Worm (Caenorhabditis elegans) whole organism, late embryonic: ENCODE results near the gene irld-9.

ENCODE experiments used
- C08G9.2 ChIP-seq: sonication (generic microtip); optimal IDR thresholded peaks from 2 replicates; lab custom pipeline; 2016; ENCODE audit warnings: mild to moderate bottlenecking, missing genetic modification characterization, moderate library complexity, missing compliant biosample characterization
- C38D4.7 ChIP-seq: fragments of 200-800 bp; sonication (Bioruptor generic); optimal IDR thresholded peaks from 2 replicates; lab custom pipeline; 2018; ENCODE audit warnings: mild to moderate bottlenecking, missing genetic modification characterization, moderate library complexity, missing compliant biosample characterization
- F13H6.1 ChIP-seq: sonication (generic microtip); optimal IDR thresholded peaks from 2 replicates; lab custom pipeline; 2016; ENCODE audit warnings: missing genetic modification characterization, missing compliant biosample characterization
- K02D7.2 ChIP-seq: sonication (generic microtip); optimal IDR thresholded peaks from 2 replicates; lab custom pipeline; 2017; ENCODE audit warnings: mild to moderate bottlenecking, missing genetic modification characterization, missing compliant biosample characterization
- K09A11.1 ChIP-seq: sonication (generic microtip); optimal IDR thresholded peaks from 2 replicates; lab custom pipeline; 2017; ENCODE audit warnings: antibody characterized with exemption, mild to moderate bottlenecking, missing genetic modification characterization, missing compliant biosample characterization; ENCODE audit not compliant: insufficient read depth
- T23F11.4 ChIP-seq: fragments of 200-800 bp; sonication (Bioruptor generic); optimal IDR thresholded peaks from 2 replicates; lab custom pipeline; 2018; ENCODE audit warnings: mild to moderate bottlenecking, missing genetic modification characterization, missing compliant biosample characterization
- ahr-1 ChIP-seq: sonication (generic microtip); optimal IDR thresholded peaks from 2 replicates; lab custom pipeline; 2016; ENCODE audit warnings: missing genetic modification characterization, missing compliant biosample characterization
- ama-1 ChIP-seq: fragments of 150-350 bp; optimal IDR thresholded peaks from 2 replicates; lab custom pipeline; 2014
- ceh-14 ChIP-seq: sonication (generic microtip); optimal IDR thresholded peaks from 2 replicates; lab custom pipeline; 2016; ENCODE audit warnings: missing genotype, missing genetic modification characterization, missing compliant biosample characterization
- ceh-19 ChIP-seq: fragments of 200-800 bp; sonication (Bioruptor generic); optimal IDR thresholded peaks from 2 replicates; lab custom pipeline; 2018; ENCODE audit warnings: mild to moderate bottlenecking, missing genetic modification characterization, missing compliant biosample characterization
- ceh-24 ChIP-seq: sonication (generic microtip); optimal IDR thresholded peaks from 2 replicates; lab custom pipeline; 2016; ENCODE audit warnings: mild to moderate bottlenecking, missing genetic modification characterization, missing compliant biosample characterization
- ceh-34 ChIP-seq: sonication (generic microtip); optimal IDR thresholded peaks from 2 replicates; lab custom pipeline; 2016; ENCODE audit warnings: mild to moderate bottlenecking, missing genetic modification characterization, missing compliant biosample characterization
- ceh-45 ChIP-seq: fragments of 200-800 bp; sonication (Bioruptor generic); IDR thresholded peaks from 2 replicates; pipeline ENCODE4 v1.3.6; 2022; ENCODE audit warnings: missing genetic modification reagents, missing genetic modification characterization, missing compliant biosample characterization
- ceh-48 ChIP-seq: sonication (generic microtip); optimal IDR thresholded peaks from 2 replicates; lab custom pipeline; 2016; ENCODE audit warnings: missing genetic modification characterization, inconsistent platforms, missing compliant biosample characterization
- ceh-6 ChIP-seq: fragments of 200-800 bp; sonication (Bioruptor generic); optimal IDR thresholded peaks from 2 replicates; lab custom pipeline; 2018; ENCODE audit warnings: mild to moderate bottlenecking, missing genetic modification characterization, missing compliant biosample characterization
- ceh-9 ChIP-seq: sonication (generic microtip); optimal IDR thresholded peaks from 2 replicates; lab custom pipeline; 2016; ENCODE audit warnings: mild to moderate bottlenecking, missing genetic modification characterization, inconsistent platforms, missing compliant biosample characterization
- che-1 ChIP-seq: sonication (generic microtip); optimal IDR thresholded peaks from 2 replicates; lab custom pipeline; 2016; ENCODE audit warnings: mild to moderate bottlenecking, missing genetic modification characterization, missing compliant biosample characterization
- elt-2 ChIP-seq: sonication (generic microtip); optimal IDR thresholded peaks from 2 replicates; lab custom pipeline; 2016; ENCODE audit warnings: missing genetic modification reagents, missing genetic modification characterization, missing compliant biosample characterization
- eyg-1 ChIP-seq: sonication (generic microtip); optimal IDR thresholded peaks from 2 replicates; lab custom pipeline; 2016; ENCODE audit warnings: missing genotype, missing genetic modification characterization, missing compliant biosample characterization
- fax-1 ChIP-seq: sonication (generic microtip); optimal IDR thresholded peaks from 2 replicates; lab custom pipeline; 2016; ENCODE audit warnings: missing genotype, missing genetic modification characterization, missing compliant biosample characterization
- fkh-10 ChIP-seq: fragments of 150-350 bp; optimal IDR thresholded peaks from 2 replicates; lab custom pipeline; 2014; ENCODE audit warnings: missing biosample characterization, missing genetic modification reagents, missing genetic modification characterization
- gmeb-2 ChIP-seq: sonication (generic microtip); optimal IDR thresholded peaks from 2 replicates; lab custom pipeline; 2016; ENCODE audit warnings: missing genetic modification characterization, inconsistent platforms, missing compliant biosample characterization
- hlh-13 ChIP-seq: fragments of 200-800 bp; sonication (Bioruptor generic); optimal IDR thresholded peaks from 2 replicates; lab custom pipeline; 2018; ENCODE audit warnings: mild to moderate bottlenecking, missing genetic modification characterization, missing compliant biosample characterization
- hlh-15 ChIP-seq: sonication (generic microtip); optimal IDR thresholded peaks from 2 replicates; lab custom pipeline; 2016; ENCODE audit warnings: missing genetic modification characterization, missing compliant biosample characterization
- hlh-6 ChIP-seq: sonication (generic microtip); optimal IDR thresholded peaks from 2 replicates; lab custom pipeline; 2016; ENCODE audit warnings: missing genotype, missing genetic modification characterization, missing compliant biosample characterization
- lin-11 ChIP-seq: fragments of 200-800 bp; sonication (Bioruptor generic); optimal IDR thresholded peaks from 2 replicates; lab custom pipeline; 2018; ENCODE audit warnings: mild to moderate bottlenecking, missing genetic modification characterization, missing compliant biosample characterization
- mec-3 ChIP-seq: sonication (generic microtip); optimal IDR thresholded peaks from 2 replicates; lab custom pipeline; 2016; ENCODE audit warnings: borderline replicate concordance, missing genetic modification characterization, missing compliant biosample characterization
- nfya-1 ChIP-seq: sonication (generic microtip); optimal IDR thresholded peaks from 2 replicates; lab custom pipeline; 2017; ENCODE audit warnings: missing genetic modification characterization, mild to moderate bottlenecking, missing compliant biosample characterization, antibody characterized with exemption, moderate library complexity
- npax-4 ChIP-seq: sonication (generic microtip); optimal IDR thresholded peaks from 2 replicates; lab custom pipeline; 2016; ENCODE audit warnings: missing genetic modification characterization, missing compliant biosample characterization
- odd-2 ChIP-seq: sonication (generic microtip); optimal IDR thresholded peaks from 2 replicates; lab custom pipeline; 2017; ENCODE audit warnings: antibody characterized with exemption, mild to moderate bottlenecking, missing genetic modification characterization, missing compliant biosample characterization
- pag-3 ChIP-seq: sonication (generic microtip); optimal IDR thresholded peaks from 2 replicates; lab custom pipeline; 2016; ENCODE audit warnings: missing compliant biosample characterization, missing genetic modification characterization, borderline replicate concordance
- pha-4 ChIP-seq: fragments of 150-350 bp; optimal IDR thresholded peaks from 2 replicates; lab custom pipeline; 2018; ENCODE audit warnings: missing biosample characterization, missing genetic modification reagents, missing genetic modification characterization
- pqm-1 ChIP-seq: sonication (generic microtip); optimal IDR thresholded peaks from 2 replicates; lab custom pipeline; 2016; ENCODE audit warnings: missing genetic modification characterization, missing compliant biosample characterization
- sox-2 ChIP-seq: fragments of 200-800 bp; sonication (Bioruptor generic); IDR thresholded peaks from 2 replicates; pipeline ENCODE4 v1.3.6; 2022; ENCODE audit warnings: missing genetic modification reagents, missing genetic modification characterization, missing compliant biosample characterization
- unc-55 ChIP-seq: sonication (generic microtip); optimal IDR thresholded peaks from 2 replicates; lab custom pipeline; 2017; ENCODE audit warnings: missing biosample characterization, missing genetic modification reagents, missing genetic modification characterization
- ztf-16 ChIP-seq: sonication (generic microtip); optimal IDR thresholded peaks from 2 replicates; lab custom pipeline; 2017; ENCODE audit warnings: missing genetic modification characterization, missing compliant biosample characterization

The irld-9 gene

DNA sequence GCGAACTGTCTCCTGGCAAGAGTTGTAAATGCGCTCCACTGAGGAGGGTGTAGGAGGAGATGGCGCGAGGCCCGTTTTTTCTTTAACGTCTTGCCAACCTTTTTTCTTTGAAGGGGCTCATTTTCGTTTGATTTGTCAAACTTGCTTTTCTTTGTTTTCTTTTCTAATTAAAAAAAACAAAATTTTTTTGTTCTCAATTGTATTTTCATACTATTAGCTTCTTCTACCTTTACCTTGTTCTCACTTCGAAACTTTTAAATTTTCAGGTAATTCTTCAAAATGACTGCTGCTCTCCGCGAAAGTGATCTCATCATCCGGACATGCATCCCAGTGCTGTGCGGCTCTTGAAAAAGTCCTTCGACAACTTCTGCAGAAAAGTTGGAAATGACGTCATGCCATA is 28.8 kb downstream of the irld-9 start, which contains the start of gene fbxa-184 (continued):
- TF ChIP-seq ceh-6 (GFP tag; lab: Kevin White, UChicago) (no peak), T23F11.4 (no peak)

DNA sequence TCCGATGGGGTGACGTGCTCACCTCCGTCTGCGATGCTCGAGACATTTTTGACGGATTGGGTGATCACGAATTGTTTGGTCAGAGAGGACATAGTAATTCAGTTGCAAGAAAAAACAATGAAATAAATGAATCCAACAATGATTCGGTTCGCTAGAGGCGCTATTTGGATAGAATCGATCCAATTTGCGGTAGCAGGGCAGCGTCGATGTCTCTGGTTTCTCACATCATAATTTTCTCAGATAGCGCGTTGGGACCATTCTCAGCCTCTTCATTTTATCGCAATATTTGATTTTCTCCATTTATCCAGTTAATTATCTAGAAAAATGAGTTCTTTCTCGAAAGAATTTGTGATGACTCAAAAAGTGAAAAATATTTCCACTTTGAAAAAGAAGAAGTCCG is 32.4 kb downstream of the irld-9 start, which contains the start of gene sdz-18:
sdz-18 (minus strand) TSS at position 101 of the 400 bp plus-strand sequence.
- no peak for TF ChIP-seq elt-2 (tag; lab: Kevin White, UChicago)
- no peak for TF ChIP-seq nfya-1 (tag; lab: Kevin White, UChicago)
- TF ChIP-seq ceh-45 (GFP tag; lab: Robert Waterston, UW): no peak
- no peak for TF ChIP-seq ceh-6 (GFP tag; lab: Kevin White, UChicago)
- no peak for TF ChIP-seq ceh-24 (tag; lab: Kevin White, UChicago)
- no peak for TF ChIP-seq odd-2 (tag; lab: Kevin White, UChicago)
- no peak for TF ChIP-seq sox-2 (GFP tag; lab: Robert Waterston, UW)

ce11 chrII:1703363-1703762 is 35.4 kb downstream of the irld-9 start, which contains the start of gene fbxb-47:
Gene fbxb-47, minus strand, starts transcription at chrII:1703463.
- TF ChIP-seq F13H6.1 (tag; lab: Kevin White, UChicago) (no peak), T23F11.4 (no peak), pag-3 (no peak), K02D7.2 (tag; lab: Kevin White, UChicago) (no peak)

DNA sequence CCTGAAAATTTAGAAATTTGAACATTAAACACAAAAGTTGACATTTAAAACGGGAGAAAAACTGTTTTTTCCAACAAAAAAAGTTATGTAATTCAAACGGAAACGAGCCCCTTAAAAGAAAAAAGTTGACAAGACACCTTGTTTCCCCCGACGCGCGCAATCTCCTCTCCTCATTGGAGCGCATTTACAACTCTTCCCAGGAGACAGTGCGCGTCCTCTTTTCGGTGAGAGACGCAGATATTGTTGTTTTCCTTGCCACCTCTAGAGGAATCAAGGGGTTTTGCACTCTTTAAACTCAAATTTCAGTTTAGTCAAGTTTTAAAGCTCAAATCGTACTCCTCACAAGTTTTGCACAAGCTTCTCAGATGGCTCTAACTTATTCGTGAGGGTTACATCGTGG is 42.9 kb downstream of the irld-9 start, which contains the start of gene F58E1.13:
F58E1.13 (minus strand) TSS at position 12 of the 400 bp plus-strand sequence.
- no peak for TF ChIP-seq ceh-9 (tag; lab: Kevin White, UChicago)
- TF ChIP-seq unc-55 (GFP tag; lab: Kevin White, UChicago): no peak
- TF ChIP-seq C08G9.2 (tag; lab: Kevin White, UChicago): no peak
- TF ChIP-seq C38D4.7 (GFP tag; lab: Kevin White, UChicago): no peak
- no peak for TF ChIP-seq ztf-16 (tag; lab: Kevin White, UChicago)
- TF ChIP-seq gmeb-2 (tag; lab: Kevin White, UChicago): no peak
- no peak for TF ChIP-seq ceh-14 (tag; lab: Kevin White, UChicago)
- TF ChIP-seq fkh-10 (GFP tag; lab: Kevin White, UChicago): no peak
- no peak for TF ChIP-seq ahr-1 (tag; lab: Kevin White, UChicago)
- TF ChIP-seq ceh-48 (tag; lab: Kevin White, UChicago): no peak
- TF ChIP-seq K09A11.1 (tag; lab: Kevin White, UChicago): no peak
- TF ChIP-seq hlh-15 (tag; lab: Kevin White, UChicago): no peak
- no peak for TF ChIP-seq fax-1 (tag; lab: Kevin White, UChicago)
- TF ChIP-seq pha-4 (tag; lab: Kevin White, UChicago): no peak
- TF ChIP-seq hlh-13: no peak
- TF ChIP-seq K02D7.2 (tag; lab: Kevin White, UChicago): no peak

ce11 chrII:1694530-1694929 is 44.2 kb downstream of the irld-9 start, which contains the start of gene fbxc-26:
Gene fbxc-26, minus strand, starts transcription at chrII:1694630.
- no peak for TF ChIP-seq eyg-1
- TF ChIP-seq mec-3 (tag; lab: Kevin White, UChicago): no peak
- no peak for TF ChIP-seq C38D4.7 (GFP tag; lab: Kevin White, UChicago)
- TF ChIP-seq odd-2 (tag; lab: Kevin White, UChicago): no peak
- no peak for TF ChIP-seq hlh-6 (tag; lab: Kevin White, UChicago)
- no peak for TF ChIP-seq ama-1
- TF ChIP-seq lin-11 (tag; lab: Kevin White, UChicago): no peak

- no peak for TF ChIP-seq ceh-19 (GFP tag; lab: Kevin White, UChicago)
- TF ChIP-seq pqm-1: no peak
- TF ChIP-seq che-1: no peak
- TF ChIP-seq npax-4 (tag; lab: Kevin White, UChicago): no peak
- TF ChIP-seq ceh-34 (tag; lab: Kevin White, UChicago): no peak
- no peak for TF ChIP-seq hlh-13
- TF ChIP-seq hlh-15 (tag; lab: Kevin White, UChicago): no peak
- no peak for TF ChIP-seq sox-2 (GFP tag; lab: Robert Waterston, UW)
- no peak for TF ChIP-seq K02D7.2 (tag; lab: Kevin White, UChicago)
- TF ChIP-seq, all 69 proteins: peak for 0
Measured at ce11 chrII:1692827-1693226, 45.9 kb downstream of the irld-9 start, which contains the start of gene fbxc-21. Gene fbxc-21, minus strand, starts transcription at chrII:1692927.
